Worm (Caenorhabditis elegans) whole organism, L4 larva: ENCODE data around the gene btbd-10.
"Not testable (repeated sequence)": the region's sequence is repeated elsewhere in the genome, so short reads cannot be mapped to it uniquely, and the experiment has no call there.

Experiments
- D1046.2 ChIP-seq: fragments of 200-800 bp; sonication (Bioruptor generic); IDR thresholded peaks from 2 replicates; pipeline ENCODE4 v1.3.6; 2022; ENCODE audit warnings: missing genetic modification characterization, missing compliant biosample characterization
- F26F4.8 ChIP-seq: fragments of 200-800 bp; sonication (Bioruptor generic); conservative IDR thresholded peaks from 2 replicates; pipeline ENCODE4 v1.3.6; 2022; ENCODE audit warnings: missing genetic modification characterization, missing compliant biosample characterization
- F44E2.7 ChIP-seq: fragments of 200-800 bp; sonication (Bioruptor generic); IDR thresholded peaks from 2 replicates; pipeline ENCODE4 v2.1.2; 2022; ENCODE audit warnings: missing genetic modification characterization, missing compliant biosample characterization
- T20F7.1 ChIP-seq: fragments of 200-800 bp; sonication (Bioruptor generic); optimal IDR thresholded peaks from 2 replicates; lab custom pipeline; 2018; ENCODE audit warnings: mild to moderate bottlenecking, missing genetic modification characterization, missing compliant biosample characterization
- T26A8.4 ChIP-seq: fragments of 200-800 bp; sonication (Bioruptor generic); IDR thresholded peaks from 2 replicates; pipeline ENCODE4 v1.3.6; 2022; ENCODE audit warnings: missing genetic modification characterization, missing compliant biosample characterization
- Y105C5A.15 ChIP-seq: fragments of 200-800 bp; sonication (Bioruptor generic); IDR thresholded peaks from 2 replicates; pipeline ENCODE4 v1.3.6; 2022; ENCODE audit warnings: missing genetic modification characterization, missing compliant biosample characterization
- Y48G9A.11 ChIP-seq: fragments of 200-800 bp; sonication (Bioruptor generic); IDR thresholded peaks from 2 replicates; pipeline ENCODE4 v1.3.6; 2022; ENCODE audit warnings: missing genetic modification reagents, missing genetic modification characterization, missing compliant biosample characterization
- ZK337.2 ChIP-seq: fragments of 200-800 bp; sonication (Bioruptor generic); IDR thresholded peaks from 2 replicates; pipeline ENCODE4 v1.3.6; 2022; ENCODE audit warnings: missing genetic modification reagents, missing genetic modification characterization, missing compliant biosample characterization
- ama-1 ChIP-seq: fragments of 150-350 bp; optimal IDR thresholded peaks from 2 replicates; lab custom pipeline; 2014; ENCODE audit warnings: inconsistent platforms, mixed read lengths
- arid-1 ChIP-seq: fragments of 200-800 bp; sonication (Bioruptor generic); conservative IDR thresholded peaks from 2 replicates; pipeline ENCODE4 v1.3.6; 2022; ENCODE audit warnings: missing genetic modification reagents, missing genetic modification characterization, missing compliant biosample characterization
- ceh-20 ChIP-seq: fragments of 200-800 bp; sonication (Bioruptor generic); IDR thresholded peaks from 2 replicates; pipeline ENCODE4 v1.3.6; 2022; ENCODE audit warnings: missing genetic modification reagents, missing genetic modification characterization, missing compliant biosample characterization
- ceh-44 ChIP-seq: fragments of 200-800 bp; sonication (Bioruptor generic); IDR thresholded peaks from 2 replicates; pipeline ENCODE4 v1.3.6; 2022; ENCODE audit warnings: missing genetic modification reagents, missing genetic modification characterization, missing compliant biosample characterization
- cey-2 ChIP-seq: sonication (generic microtip); optimal IDR thresholded peaks from 3 replicates; lab custom pipeline; 2017; ENCODE audit warnings: missing genetic modification characterization, mild to moderate bottlenecking, missing compliant biosample characterization, antibody characterized with exemption, borderline replicate concordance; ENCODE audit not compliant: insufficient read depth
- ctbp-1 ChIP-seq: fragments of 200-800 bp; sonication (Bioruptor generic); IDR thresholded peaks from 2 replicates; pipeline ENCODE4 v1.3.6; 2022; ENCODE audit warnings: missing genetic modification reagents, missing genetic modification characterization, missing compliant biosample characterization
- daf-12 ChIP-seq: fragments of 150-350 bp; optimal IDR thresholded peaks from 2 replicates; lab custom pipeline; 2014; ENCODE audit warnings: missing biosample characterization, missing genetic modification reagents, missing genetic modification characterization
- dmd-6 ChIP-seq: fragments of 200-800 bp; sonication (Bioruptor generic); IDR thresholded peaks from 2 replicates; pipeline ENCODE4 v1.3.6; 2022; ENCODE audit warnings: missing genetic modification reagents, missing genetic modification characterization, missing compliant biosample characterization
- dmd-8 ChIP-seq: fragments of 200-800 bp; sonication (Bioruptor generic); IDR thresholded peaks from 2 replicates; pipeline ENCODE4 v1.3.6; 2022; ENCODE audit warnings: missing genetic modification characterization, missing compliant biosample characterization
- dmd-9 ChIP-seq: fragments of 200-800 bp; sonication (Bioruptor generic); IDR thresholded peaks from 2 replicates; pipeline ENCODE4 v1.3.6; 2022; ENCODE audit warnings: missing genetic modification reagents, missing genetic modification characterization, missing compliant biosample characterization
- duxl-1 ChIP-seq: sonication (generic microtip); optimal IDR thresholded peaks from 2 replicates; lab custom pipeline; 2016; ENCODE audit warnings: mild to moderate bottlenecking, missing genetic modification characterization, moderate library complexity, missing compliant biosample characterization; ENCODE audit not compliant: poor library complexity
- egl-43 ChIP-seq: fragments of 200-800 bp; sonication (Bioruptor generic); IDR thresholded peaks from 2 replicates; pipeline ENCODE4 v1.3.6; 2022; ENCODE audit warnings: missing genetic modification reagents, missing genetic modification characterization, missing compliant biosample characterization
- hlh-30 ChIP-seq: sonication (generic microtip); optimal IDR thresholded peaks from 2 replicates; lab custom pipeline; 2017; ENCODE audit warnings: antibody characterized with exemption, mild to moderate bottlenecking, missing genetic modification characterization, missing compliant biosample characterization; ENCODE audit not compliant: insufficient read depth
- hmg-1.1 ChIP-seq: fragments of 200-800 bp; sonication (Bioruptor generic); IDR thresholded peaks from 2 replicates; pipeline ENCODE4 v1.3.6; 2022; ENCODE audit warnings: missing genetic modification reagents, missing genetic modification characterization, missing compliant biosample characterization
- lim-7 ChIP-seq: fragments of 200-800 bp; sonication (Bioruptor generic); IDR thresholded peaks from 2 replicates; pipeline ENCODE4 v1.3.6; 2022; ENCODE audit warnings: missing genetic modification characterization, missing compliant biosample characterization
- lin-1 ChIP-seq: fragments of 200-800 bp; sonication (Bioruptor generic); IDR thresholded peaks from 2 replicates; pipeline ENCODE4 v1.3.6; 2022; ENCODE audit warnings: missing genetic modification reagents, missing genetic modification characterization, missing compliant biosample characterization
- lin-29 ChIP-seq: fragments of 200-800 bp; sonication (Bioruptor generic); IDR thresholded peaks from 2 replicates; pipeline ENCODE4 v1.3.6; 2022; ENCODE audit warnings: missing genetic modification reagents, missing genetic modification characterization, missing compliant biosample characterization
- lin-38 ChIP-seq: fragments of 200-800 bp; sonication (Bioruptor generic); IDR thresholded peaks from 2 replicates; pipeline ENCODE4 v1.3.6; 2022; ENCODE audit warnings: missing genetic modification reagents, missing genetic modification characterization, missing compliant biosample characterization
- lsy-2 ChIP-seq, 2 experiments: fragments of 150-350 bp in 1 of 2; sonication (generic microtip) in 1 of 2; optimal IDR thresholded peaks; 2 replicates each; lab custom pipeline; 2014 to 2017; ENCODE audit warnings: missing biosample characterization in 2 of 2, missing genetic modification characterization in 2 of 2
- madf-5 ChIP-seq, 2 experiments: fragments of 200-800 bp; sonication (Bioruptor generic); IDR thresholded peaks; 2 replicates each; pipeline ENCODE4 v1.3.6; 2022; ENCODE audit warnings: missing compliant biosample characterization in 2 of 2, missing genetic modification characterization in 2 of 2
- madf-9 ChIP-seq: fragments of 200-800 bp; sonication (Bioruptor generic); conservative IDR thresholded peaks from 2 replicates; pipeline ENCODE4 v1.3.6; 2022; ENCODE audit warnings: missing genetic modification reagents, missing genetic modification characterization, missing compliant biosample characterization
- mdt-29 ChIP-seq: fragments of 200-800 bp; sonication (Bioruptor generic); IDR thresholded peaks from 2 replicates; pipeline ENCODE4 v1.3.6; 2022; ENCODE audit warnings: missing genetic modification reagents, missing genetic modification characterization, missing compliant biosample characterization
- mep-1 ChIP-seq: fragments of 150-350 bp; sonication (generic microtip); optimal IDR thresholded peaks from 3 replicates; lab custom pipeline; 2014; ENCODE audit warnings: missing biosample characterization, missing genetic modification characterization
- mxl-2 ChIP-seq: fragments of 200-800 bp; sonication (Bioruptor generic); conservative IDR thresholded peaks from 2 replicates; pipeline ENCODE4 v1.3.6; 2022; ENCODE audit warnings: missing genetic modification reagents, missing genetic modification characterization, missing compliant biosample characterization
- nhr-28 ChIP-seq: fragments of 150-350 bp; optimal IDR thresholded peaks from 2 replicates; lab custom pipeline; 2014; ENCODE audit warnings: missing biosample characterization, missing genetic modification characterization
- nhr-42 ChIP-seq: fragments of 200-800 bp; sonication (Bioruptor generic); IDR thresholded peaks from 2 replicates; pipeline ENCODE4 v1.3.6; 2022; ENCODE audit warnings: missing genetic modification characterization, missing compliant biosample characterization
- nhr-48 ChIP-seq: sonication (generic microtip); optimal IDR thresholded peaks from 2 replicates; lab custom pipeline; 2016; ENCODE audit warnings: mild to moderate bottlenecking, missing genetic modification characterization, missing compliant biosample characterization
- pha-4 ChIP-seq, 2 experiments: fragments of 150-350 bp in 1 of 2; fragments of 200-800 bp in 1 of 2; sonication (Bioruptor generic) in 1 of 2; IDR thresholded peaks in 1 of 2; optimal IDR thresholded peaks in 1 of 2; 2 replicates each; pipeline versions ENCODE4 v1.3.6 to Lab custom; 2014 to 2022; ENCODE audit warnings: missing genetic modification characterization in 2 of 2, missing genetic modification reagents in 2 of 2, missing biosample characterization in 1 of 2, missing compliant biosample characterization in 1 of 2
- php-3 ChIP-seq: fragments of 200-800 bp; sonication (Bioruptor generic); IDR thresholded peaks from 2 replicates; pipeline ENCODE4 v1.3.6; 2022; ENCODE audit warnings: missing genetic modification reagents, missing genetic modification characterization, missing compliant biosample characterization
- pqm-1 ChIP-seq: sonication (generic microtip); optimal IDR thresholded peaks from 2 replicates; lab custom pipeline; 2017; ENCODE audit warnings: missing biosample characterization, missing genetic modification characterization
- saeg-2 ChIP-seq: fragments of 200-800 bp; sonication (Bioruptor generic); IDR thresholded peaks from 2 replicates; pipeline ENCODE4 v1.3.6; 2022; ENCODE audit warnings: missing genetic modification reagents, missing genetic modification characterization, missing compliant biosample characterization
- snpc-1.2 ChIP-seq: fragments of 200-800 bp; sonication (Bioruptor generic); IDR thresholded peaks from 2 replicates; pipeline ENCODE4 v1.3.6; 2022; ENCODE audit warnings: missing genetic modification reagents, missing genetic modification characterization, missing compliant biosample characterization
- tra-1 ChIP-seq: fragments of 200-800 bp; sonication (Bioruptor generic); IDR thresholded peaks from 2 replicates; pipeline ENCODE4 v1.3.6; 2022; ENCODE audit warnings: missing genetic modification reagents, missing genetic modification characterization, missing compliant biosample characterization
- vab-7 ChIP-seq: fragments of 200-800 bp; sonication (Bioruptor generic); IDR thresholded peaks from 2 replicates; pipeline ENCODE4 v1.3.6; 2022; ENCODE audit warnings: missing genetic modification reagents, missing genetic modification characterization, missing compliant biosample characterization
- zfp-3 ChIP-seq: fragments of 200-800 bp; sonication (Bioruptor generic); conservative IDR thresholded peaks from 2 replicates; pipeline ENCODE4 v1.3.6; 2022; ENCODE audit warnings: missing genetic modification reagents, missing genetic modification characterization, missing compliant biosample characterization
- zip-11 ChIP-seq: fragments of 200-800 bp; sonication (Bioruptor generic); IDR thresholded peaks from 2 replicates; pipeline ENCODE4 v1.3.6; 2022; ENCODE audit warnings: missing genetic modification characterization, missing compliant biosample characterization

The btbd-10 gene

ce11 chrII:4925198-4925764 is 20.5 kb downstream of the btbd-10 start, which contains the start of gene aagr-2 (continued):
- TF ChIP-seq ceh-20 (GFP tag; lab: Robert Waterston, UW) (no peak), zfp-3 (GFP tag; lab: Robert Waterston, UW) (0 out of 2 replicates have a peak, but pooled peaks have one; percentile 37), daf-12 (tag; lab: Kevin White, UChicago) (no peak), T20F7.1 (peak; percentile 33), php-3 (GFP tag; lab: Robert Waterston, UW) (peak; percentile 60), nhr-28 (tag; lab: Kevin White, UChicago) (peak; percentile 99), cey-2 (tag; lab: Kevin White, UChicago) (no peak), ama-1 (lab: Kevin White, UChicago) (no peak), madf-5 (GFP tag; IDR thresholded peaks at IDR 0.05; lab: Robert Waterston, UW) (no peak), lsy-2 (tag; optimal IDR thresholded peaks at IDR 0.05; lab: Kevin White, UChicago) (peak in 1 of 2 experiments; percentile 25), duxl-1 (tag; lab: Kevin White, UChicago) (no peak), pqm-1 (tag; lab: Kevin White, UChicago) (peak; percentile 97), dmd-6 (GFP tag; lab: Robert Waterston, UW) (peak; percentile 99), mdt-29 (GFP tag; lab: Robert Waterston, UW) (peak; percentile 82), hlh-30 (tag; lab: Kevin White, UChicago) (peak; percentile 62), nhr-48 (tag; lab: Kevin White, UChicago) (peak; percentile 85), mep-1 (peak; percentile 62), saeg-2 (GFP tag; lab: Robert Waterston, UW) (peak; percentile 60; the same call in 1 of the 2 replicates), mxl-2 (0 out of 2 replicates have a peak, but pooled peaks have one; percentile 27), tra-1 (GFP tag; lab: Robert Waterston, UW) (peak; percentile 81)

- TF ChIP-seq zfp-3 (GFP tag; lab: Robert Waterston, UW), result peak; percentile 70; the same call in 1 of the 2 replicates
- TF ChIP-seq madf-9 (GFP tag; lab: Robert Waterston, UW), result peak; percentile 58; the same call in 1 of the 2 replicates
- TF ChIP-seq php-3 (GFP tag; lab: Robert Waterston, UW), result 0 out of 2 replicates have a peak, but pooled peaks have one; percentile 39
- peak; percentile 82 for TF ChIP-seq dmd-8 (GFP tag; lab: Robert Waterston, UW)
- TF ChIP-seq mdt-29 (GFP tag; lab: Robert Waterston, UW), result peak; percentile 50; the same call in 1 of the 2 replicates
- peak; percentile 76 for TF ChIP-seq ceh-44 (GFP tag; lab: Robert Waterston, UW)
- TF ChIP-seq dmd-9 (GFP tag; lab: Robert Waterston, UW), result 0 out of 2 replicates have a peak, but pooled peaks have one; percentile 60
- peak; percentile 79 for TF ChIP-seq snpc-1.2
- TF ChIP-seq F26F4.8, result peak; percentile 87
- peak; percentile 50; the same call in 1 of the 2 replicates for TF ChIP-seq F44E2.7 (GFP tag; lab: Robert Waterston, UW)
- TF ChIP-seq pha-4 (GFP tag; IDR thresholded peaks at IDR 0.05; lab: Robert Waterston, UW), result peak; percentile 79; the same call in 1 of the 2 replicates
- not testable (repeated sequence) for TF ChIP-seq pha-4 (tag; optimal IDR thresholded peaks at IDR 0.05; lab: Kevin White, UChicago)
- 0 out of 2 replicates have a peak, but pooled peaks have one; percentile 15 for TF ChIP-seq lin-29 (GFP tag; lab: Robert Waterston, UW)
- peak; percentile 87; the same call in 1 of the 2 replicates for TF ChIP-seq Y105C5A.15 (GFP tag; lab: Robert Waterston, UW)
- peak; percentile 38; the same call in 1 of the 2 replicates for TF ChIP-seq Y48G9A.11
- peak; percentile 92 for TF ChIP-seq arid-1 (GFP tag; lab: Robert Waterston, UW)
- peak; percentile 51; the same call in 1 of the 2 replicates for TF ChIP-seq nhr-42 (GFP tag; lab: Robert Waterston, UW)
- 0 out of 2 replicates have a peak, but pooled peaks have one; percentile 55 for TF ChIP-seq ctbp-1 (GFP tag; lab: Robert Waterston, UW)
- TF ChIP-seq ZK337.2, result peak; percentile 76; the same call in 1 of the 2 replicates
- peak; percentile 93 for TF ChIP-seq lim-7
- peak; percentile 70 for TF ChIP-seq mxl-2
- peak; percentile 70 for TF ChIP-seq lin-1 (GFP tag; lab: Robert Waterston, UW)
- peak; percentile 12; the same call in 1 of the 2 replicates for TF ChIP-seq dmd-6 (GFP tag; lab: Robert Waterston, UW)
- TF ChIP-seq hmg-1.1 (GFP tag; lab: Robert Waterston, UW), result peak; percentile 59; the same call in 1 of the 2 replicates
- 0 out of 2 replicates have a peak, but pooled peaks have one; percentile 18 for TF ChIP-seq zip-11 (GFP tag; lab: Robert Waterston, UW)
- TF ChIP-seq vab-7 (GFP tag; lab: Robert Waterston, UW), result peak; percentile 82
- TF ChIP-seq lin-38 (GFP tag; lab: Robert Waterston, UW), result peak; percentile 81
- TF ChIP-seq D1046.2 (GFP tag; lab: Robert Waterston, UW), result peak; percentile 86
- peak; percentile 88 for TF ChIP-seq tra-1 (GFP tag; lab: Robert Waterston, UW)
- TF ChIP-seq madf-5 (GFP tag; IDR thresholded peaks at IDR 0.05; lab: Robert Waterston, UW), result peak; percentile 75; a peak in 2 of 4 replicates
- peak; percentile 90 for TF ChIP-seq egl-43 (GFP tag; lab: Robert Waterston, UW)
- peak; percentile 73 for TF ChIP-seq T26A8.4 (GFP tag; lab: Robert Waterston, UW)
Measured at ce11 chrII:4928367-4928766, 23.6 kb downstream of the btbd-10 start.
